Worm (Caenorhabditis elegans) whole organism, L3 larva: ENCODE measurements around the gene aco-1.

Source experiments
- nhr-12 ChIP-seq: fragments of 150-350 bp; optimal IDR thresholded peaks from 2 replicates; lab custom pipeline; 2014; ENCODE audit warnings: missing biosample characterization, missing genetic modification characterization
- nhr-237 ChIP-seq: fragments of 150-350 bp; optimal IDR thresholded peaks from 2 replicates; lab custom pipeline; 2014; ENCODE audit warnings: missing biosample characterization, missing genetic modification characterization

DNA sequence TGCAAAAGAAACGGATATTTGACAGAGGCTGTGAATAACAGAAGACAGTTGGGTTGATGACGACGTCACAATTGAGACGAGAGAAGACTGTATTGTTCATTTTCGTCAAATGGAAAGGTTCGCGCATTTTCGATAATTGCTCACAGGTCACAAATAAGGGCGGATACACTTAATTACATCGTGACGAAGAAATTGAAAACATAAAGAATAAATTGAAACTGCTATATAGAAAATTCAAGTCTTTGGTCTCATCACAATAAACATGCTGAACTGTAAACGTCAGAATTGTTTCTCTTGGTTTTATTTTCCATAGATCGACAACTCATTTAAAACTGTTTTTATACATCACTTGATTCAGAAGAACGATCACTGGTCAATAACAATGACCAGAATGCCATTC lies 12.8 kb upstream of the aco-1 start, which contains the start of gene ZK455.5:
- TF ChIP-seq nhr-12 (tag; lab: Kevin White, UChicago): no peak
- TF ChIP-seq nhr-237: no peak
